Worm (Caenorhabditis elegans) whole organism, L1 larva: ENCODE results near the gene anmt-3.
A peak's percentile ranks its signal among the peaks of the same experiment; 100 is the strongest.

ENCODE experiments used
- C16A3.4 ChIP-seq: fragments of 150-350 bp; optimal IDR thresholded peaks from 2 replicates; lab custom pipeline; 2014; ENCODE audit warnings: missing biosample characterization, missing genetic modification characterization
- F16B12.6 ChIP-seq: fragments of 150-350 bp; optimal IDR thresholded peaks from 2 replicates; lab custom pipeline; 2014; ENCODE audit warnings: missing biosample characterization, missing genetic modification characterization
- alr-1 ChIP-seq: fragments of 200-800 bp; sonication (Bioruptor generic); optimal IDR thresholded peaks from 2 replicates; lab custom pipeline; 2018; ENCODE audit warnings: borderline replicate concordance, mild to moderate bottlenecking, missing genetic modification characterization, missing compliant biosample characterization
- aly-2 ChIP-seq: fragments of 150-350 bp; optimal IDR thresholded peaks from 2 replicates; lab custom pipeline; 2014; ENCODE audit warnings: missing biosample characterization, missing genetic modification characterization
- ama-1 ChIP-seq: fragments of 150-350 bp; optimal IDR thresholded peaks from 2 replicates; lab custom pipeline; 2014
- blmp-1 ChIP-seq: fragments of 150-350 bp; optimal IDR thresholded peaks from 2 replicates; lab custom pipeline; 2014; ENCODE audit warnings: missing biosample characterization, missing genetic modification characterization
- ceh-82 ChIP-seq, 3 experiments: fragments of 150-350 bp in 1 of 3; sonication (generic microtip) in 2 of 3; optimal IDR thresholded peaks; 2 replicates each; lab custom pipeline; 2014 to 2017; ENCODE audit warnings: missing biosample characterization in 3 of 3, missing genetic modification characterization in 3 of 3
- efl-1 ChIP-seq, 4 experiments: fragments of 150-350 bp; optimal IDR thresholded peaks in 3 of 4; peaks in 1 of 4; 1 replicate in 1 of 4; 2 replicates in 3 of 4; lab custom pipeline; 2014; ENCODE audit warnings: missing biosample characterization in 2 of 4, missing genetic modification characterization in 2 of 4, missing genetic modification reagents in 2 of 4
- efl-3 ChIP-seq: fragments of 200-800 bp; sonication (Bioruptor generic); optimal IDR thresholded peaks from 2 replicates; lab custom pipeline; 2018; ENCODE audit warnings: mild to moderate bottlenecking, missing genetic modification characterization, missing compliant biosample characterization
- egl-27 ChIP-seq, 2 experiments: fragments of 150-350 bp in 1 of 2; sonication (generic microtip); optimal IDR thresholded peaks; 3 replicates each; lab custom pipeline; 2017 to 2018; ENCODE audit warnings: missing biosample characterization in 2 of 2, missing genetic modification characterization in 2 of 2, missing genetic modification reagents in 2 of 2
- elt-3 ChIP-seq, 6 experiments: fragments of 150-350 bp in 1 of 6; sonication (generic microtip); optimal IDR thresholded peaks; 2 replicates each; lab custom pipeline; 2017 to 2018; ENCODE audit warnings: missing biosample characterization in 6 of 6, missing genetic modification characterization in 6 of 6, inconsistent platforms in 1 of 6
- fkh-4 ChIP-seq: sonication (generic microtip); optimal IDR thresholded peaks from 2 replicates; lab custom pipeline; 2016; ENCODE audit warnings: missing compliant biosample characterization, missing genetic modification characterization, borderline replicate concordance
- fos-1 ChIP-seq: fragments of 150-350 bp; optimal IDR thresholded peaks from 2 replicates; lab custom pipeline; 2014; ENCODE audit warnings: missing biosample characterization, missing genetic modification characterization
- grh-1 ChIP-seq: fragments of 200-800 bp; sonication (Bioruptor generic); IDR thresholded peaks from 2 replicates; pipeline ENCODE4 v1.3.6; 2022; ENCODE audit warnings: missing genetic modification reagents, missing genetic modification characterization, missing compliant biosample characterization
- irx-1 ChIP-seq: sonication (generic microtip); optimal IDR thresholded peaks from 2 replicates; lab custom pipeline; 2016; ENCODE audit warnings: missing genetic modification characterization, missing compliant biosample characterization
- jun-1 ChIP-seq: fragments of 150-350 bp; optimal IDR thresholded peaks from 2 replicates; lab custom pipeline; 2014; ENCODE audit warnings: missing biosample characterization, missing genetic modification reagents, missing genetic modification characterization
- lin-14 ChIP-seq: fragments of 200-800 bp; sonication (Bioruptor generic); optimal IDR thresholded peaks from 2 replicates; lab custom pipeline; 2018; ENCODE audit warnings: mild to moderate bottlenecking, missing genetic modification characterization, moderate library complexity, missing compliant biosample characterization
- lin-35 ChIP-seq, 2 experiments: fragments of 150-350 bp; optimal IDR thresholded peaks; 2 replicates each; lab custom pipeline; 2014; ENCODE audit warnings: missing biosample characterization in 2 of 2, missing genetic modification characterization in 2 of 2, missing genetic modification reagents in 2 of 2
- lin-39 ChIP-seq: fragments of 150-350 bp; optimal IDR thresholded peaks from 2 replicates; lab custom pipeline; 2014; ENCODE audit warnings: missing biosample characterization, missing genetic modification reagents, missing genetic modification characterization
- lir-3 ChIP-seq: sonication (generic microtip); optimal IDR thresholded peaks from 2 replicates; lab custom pipeline; 2016; ENCODE audit warnings: mild to moderate bottlenecking, missing genetic modification characterization, moderate library complexity, missing compliant biosample characterization; ENCODE audit not compliant: poor library complexity
- mab-9 ChIP-seq: fragments of 200-800 bp; sonication (Bioruptor generic); IDR thresholded peaks from 2 replicates; pipeline ENCODE4 v1.3.6; 2022; ENCODE audit warnings: missing genetic modification reagents, missing genetic modification characterization, missing compliant biosample characterization
- mdl-1 ChIP-seq, 2 experiments: fragments of 150-350 bp; optimal IDR thresholded peaks; 2 replicates each; lab custom pipeline; 2014 to 2017; ENCODE audit warnings: missing biosample characterization in 2 of 2, missing genetic modification characterization in 2 of 2, inconsistent platforms in 1 of 2
- mef-2 ChIP-seq: fragments of 150-350 bp; optimal IDR thresholded peaks from 2 replicates; lab custom pipeline; 2014; ENCODE audit warnings: missing biosample characterization, missing genetic modification characterization
- nhr-237 ChIP-seq: fragments of 150-350 bp; optimal IDR thresholded peaks from 2 replicates; lab custom pipeline; 2014; ENCODE audit warnings: missing biosample characterization, missing genetic modification characterization
- nhr-47 ChIP-seq: sonication (generic microtip); optimal IDR thresholded peaks from 2 replicates; lab custom pipeline; 2016; ENCODE audit warnings: mild to moderate bottlenecking, missing genetic modification characterization, moderate library complexity, missing compliant biosample characterization
- nhr-71 ChIP-seq: sonication (generic microtip); optimal IDR thresholded peaks from 2 replicates; lab custom pipeline; 2016; ENCODE audit warnings: mild to moderate bottlenecking, missing genetic modification characterization, moderate library complexity, missing compliant biosample characterization
- nhr-76 ChIP-seq: sonication (generic microtip); optimal IDR thresholded peaks from 2 replicates; lab custom pipeline; 2017; ENCODE audit warnings: missing biosample characterization, missing genetic modification characterization
- nhr-77 ChIP-seq: fragments of 150-350 bp; optimal IDR thresholded peaks from 2 replicates; lab custom pipeline; 2014; ENCODE audit warnings: missing biosample characterization, missing genetic modification characterization
- nhr-85 ChIP-seq: sonication (generic microtip); peaks from one replicate; lab custom pipeline; 2016; ENCODE audit warnings: missing genetic modification characterization, inconsistent platforms, missing compliant biosample characterization
- nhr-90 ChIP-seq: sonication (generic microtip); optimal IDR thresholded peaks from 2 replicates; lab custom pipeline; 2016; ENCODE audit warnings: mild to moderate bottlenecking, missing genetic modification characterization, missing compliant biosample characterization; ENCODE audit not compliant: poor library complexity
- pag-3 ChIP-seq: sonication (generic microtip); optimal IDR thresholded peaks from 2 replicates; lab custom pipeline; 2017; ENCODE audit warnings: missing genetic modification characterization, mild to moderate bottlenecking, missing compliant biosample characterization, antibody characterized with exemption, borderline replicate concordance; ENCODE audit not compliant: insufficient read depth
- rnt-1 ChIP-seq: sonication (generic microtip); optimal IDR thresholded peaks from 2 replicates; lab custom pipeline; 2016; ENCODE audit warnings: mild to moderate bottlenecking, missing genetic modification characterization, moderate library complexity, missing compliant biosample characterization
- skn-1 ChIP-seq: fragments of 150-350 bp; optimal IDR thresholded peaks from 2 replicates; lab custom pipeline; 2014; ENCODE audit warnings: missing biosample characterization, missing genetic modification characterization
- snu-23 ChIP-seq: sonication (generic microtip); optimal IDR thresholded peaks from 2 replicates; lab custom pipeline; 2016; ENCODE audit warnings: missing genetic modification characterization, missing compliant biosample characterization
- sox-4 ChIP-seq: sonication (generic microtip); optimal IDR thresholded peaks from 2 replicates; lab custom pipeline; 2016; ENCODE audit warnings: missing genetic modification characterization, missing compliant biosample characterization
- unc-130 ChIP-seq: fragments of 150-350 bp; optimal IDR thresholded peaks from 2 replicates; lab custom pipeline; 2017; ENCODE audit warnings: missing biosample characterization, missing genetic modification characterization, inconsistent platforms
- unc-62 ChIP-seq: fragments of 150-350 bp; optimal IDR thresholded peaks from 2 replicates; lab custom pipeline; 2014; ENCODE audit warnings: missing biosample characterization, missing genetic modification reagents, missing genetic modification characterization
- unc-86 ChIP-seq: sonication (generic microtip); optimal IDR thresholded peaks from 2 replicates; lab custom pipeline; 2016; ENCODE audit warnings: missing genetic modification characterization, missing compliant biosample characterization
- unc-98 ChIP-seq: fragments of 200-800 bp; sonication (Bioruptor generic); IDR thresholded peaks from 2 replicates; pipeline ENCODE4 v1.3.6; 2022; ENCODE audit warnings: missing genetic modification characterization, missing compliant biosample characterization
- vab-15 ChIP-seq: sonication (generic microtip); optimal IDR thresholded peaks from 2 replicates; lab custom pipeline; 2017; ENCODE audit warnings: missing genotype, mild to moderate bottlenecking, missing genetic modification characterization, missing compliant biosample characterization
- xbp-1 ChIP-seq: sonication (generic microtip); optimal IDR thresholded peaks from 2 replicates; lab custom pipeline; 2016; ENCODE audit warnings: missing genetic modification characterization, missing compliant biosample characterization
- zip-4 ChIP-seq: fragments of 200-800 bp; sonication (Bioruptor generic); optimal IDR thresholded peaks from 2 replicates; lab custom pipeline; 2018; ENCODE audit warnings: mild to moderate bottlenecking, missing genetic modification characterization, moderate library complexity, missing compliant biosample characterization

anmt-3 gene

ce11 chrV:9962916-9963315 lies 4.8 kb upstream of the anmt-3 start:
- no peak for TF ChIP-seq lin-39 (tag; lab: Kevin White, UChicago)
- TF ChIP-seq egl-27 (tag; optimal IDR thresholded peaks at IDR 0.05; lab: Kevin White, UChicago) = no peak
- no peak for TF ChIP-seq xbp-1 (tag; lab: Kevin White, UChicago)
- peak; percentile 64 for TF ChIP-seq lin-14 (GFP tag; lab: Kevin White, UChicago)
- TF ChIP-seq C16A3.4 (tag; lab: Kevin White, UChicago) = no peak
- no peak for TF ChIP-seq mab-9 (GFP tag; lab: Robert Waterston, UW)
- no peak for TF ChIP-seq zip-4 (GFP tag; lab: Kevin White, UChicago)
- TF ChIP-seq ama-1 (lab: Kevin White, UChicago) = no peak
- no peak for TF ChIP-seq snu-23 (GFP tag; lab: Kevin White, UChicago)
- TF ChIP-seq grh-1 = no peak
- no peak for TF ChIP-seq sox-4 (tag; lab: Kevin White, UChicago)
- no peak for TF ChIP-seq nhr-77 (tag; lab: Kevin White, UChicago)
- TF ChIP-seq blmp-1 (tag; lab: Kevin White, UChicago) = no peak
- TF ChIP-seq lin-35 (GFP tag; optimal IDR thresholded peaks at IDR 0.05; lab: Kevin White, UChicago) = no peak
- no peak for TF ChIP-seq nhr-71 (tag; lab: Kevin White, UChicago)
- no peak for TF ChIP-seq rnt-1 (tag; lab: Kevin White, UChicago)
- TF ChIP-seq aly-2 (tag; lab: Kevin White, UChicago) = no peak
- TF ChIP-seq efl-1 (optimal IDR thresholded peaks at IDR 0.05; lab: Kevin White, UChicago) = no peak
- peak in 1 of 2 experiments; percentile 3 for TF ChIP-seq efl-1 (GFP tag; optimal IDR thresholded peaks at IDR 0.05 in 1 of 2; lab: Kevin White, UChicago)
- no peak for TF ChIP-seq unc-86
- TF ChIP-seq elt-3 (tag; optimal IDR thresholded peaks at IDR 0.05; lab: Kevin White, UChicago) = no peak
- no peak for TF ChIP-seq F16B12.6 (tag; lab: Kevin White, UChicago)
- no peak for TF ChIP-seq nhr-237
- TF ChIP-seq fos-1 = no peak
- TF ChIP-seq unc-130 = no peak
- TF ChIP-seq nhr-85 (tag; lab: Kevin White, UChicago) = peak; percentile 81
- TF ChIP-seq efl-3 (GFP tag; lab: Kevin White, UChicago) = no peak

DNA sequence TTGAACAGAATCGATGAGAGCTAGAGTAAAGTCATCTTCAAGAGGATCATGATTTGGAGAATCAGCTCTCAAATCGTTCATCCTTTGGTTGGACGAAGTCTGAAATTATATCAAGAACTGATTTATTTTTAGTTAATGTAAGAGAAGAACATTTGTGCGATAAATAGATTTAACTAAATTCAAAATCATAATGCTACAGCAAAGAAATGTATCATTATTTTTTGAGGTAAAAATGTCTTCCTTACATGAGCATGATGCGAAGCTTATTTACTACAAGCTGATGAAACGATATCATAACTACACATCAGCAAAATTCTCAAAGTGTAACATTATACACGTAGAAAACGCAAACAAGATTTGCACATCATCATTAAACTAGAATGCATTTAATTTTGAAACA lies 4.3 kb upstream of the anmt-3 start, which contains the start of gene madf-4:
madf-4 (minus strand) TSS at position 101 of the 400 bp plus-strand sequence.
- TF ChIP-seq jun-1 = no peak
- TF ChIP-seq C16A3.4 (tag; lab: Kevin White, UChicago) = no peak
- no peak for TF ChIP-seq xbp-1 (tag; lab: Kevin White, UChicago)
- no peak for TF ChIP-seq nhr-237
- no peak for TF ChIP-seq ama-1 (lab: Kevin White, UChicago)
- TF ChIP-seq fos-1 = no peak
- no peak for TF ChIP-seq unc-98 (GFP tag; lab: Robert Waterston, UW)
- no peak for TF ChIP-seq nhr-47 (tag; lab: Kevin White, UChicago)
- TF ChIP-seq ceh-82 (tag; optimal IDR thresholded peaks at IDR 0.05; lab: Kevin White, UChicago) = no peak
- no peak for TF ChIP-seq unc-62 (GFP tag; lab: Kevin White, UChicago)
- no peak for TF ChIP-seq irx-1 (tag; lab: Kevin White, UChicago)
- no peak for TF ChIP-seq mef-2 (tag; lab: Kevin White, UChicago)
- TF ChIP-seq nhr-90 (tag; lab: Kevin White, UChicago) = no peak
- TF ChIP-seq nhr-76 = no peak
- TF ChIP-seq skn-1 (tag; lab: Kevin White, UChicago) = no peak
- no peak for TF ChIP-seq blmp-1 (tag; lab: Kevin White, UChicago)
- no peak for TF ChIP-seq nhr-85 (tag; lab: Kevin White, UChicago)

- TF ChIP-seq fkh-4 (tag; lab: Kevin White, UChicago) = no peak
- TF ChIP-seq snu-23 (GFP tag; lab: Kevin White, UChicago) = no peak
- no peak for TF ChIP-seq lir-3 (tag; lab: Kevin White, UChicago)
- TF ChIP-seq nhr-237 = no peak
- TF ChIP-seq vab-15 (tag; lab: Kevin White, UChicago) = no peak
- TF ChIP-seq grh-1 = no peak
- TF ChIP-seq aly-2 (tag; lab: Kevin White, UChicago) = no peak
- no peak for TF ChIP-seq pag-3 (tag; lab: Kevin White, UChicago)
- no peak for TF ChIP-seq nhr-77 (tag; lab: Kevin White, UChicago)
- TF ChIP-seq rnt-1 (tag; lab: Kevin White, UChicago) = no peak
- TF ChIP-seq alr-1 (tag; lab: Kevin White, UChicago) = no peak
- no peak for TF ChIP-seq mef-2 (tag; lab: Kevin White, UChicago)
- no peak for TF ChIP-seq unc-62 (GFP tag; lab: Kevin White, UChicago)
- TF ChIP-seq mab-9 (GFP tag; lab: Robert Waterston, UW) = no peak
- no peak for TF ChIP-seq mdl-1 (tag; optimal IDR thresholded peaks at IDR 0.05; lab: Kevin White, UChicago)
Observed at ce11 chrV:9960376-9960775, 2.2 kb upstream of the anmt-3 start, which contains the start of gene T07C12.10. Gene T07C12.10 (minus strand): TSS chrV:9960476.
